Fruit fly (Drosophila melanogaster): ENCODE results near the gene Cftr.

Gene Cftr

DNA sequence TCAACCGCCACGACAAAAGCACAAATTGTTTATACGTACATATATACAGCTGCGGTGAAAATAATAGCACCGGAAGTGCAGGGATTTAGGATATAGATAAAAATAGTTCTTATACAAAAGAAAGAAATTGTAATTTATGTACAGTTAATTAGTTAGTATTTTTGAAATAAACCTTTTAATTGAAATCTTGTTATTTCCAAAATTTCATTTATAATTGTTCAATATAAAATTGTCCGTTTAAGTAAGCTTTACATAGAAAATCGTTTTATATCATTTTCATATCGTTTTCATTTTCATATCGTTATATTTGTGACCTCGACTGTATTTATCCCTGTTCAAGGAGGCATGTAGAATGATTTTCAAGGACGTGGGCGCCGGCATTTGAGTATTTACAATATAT, 30.4 kb upstream of the Cftr start (continued):
- TF ChIP-seq CG11560 (tag; IDR thresholded peaks at IDR 0.05) (no peak), dmrt99B (tag; optimal IDR thresholded peaks at IDR 0.05) (peak; percentile 64), CG5953 (GFP tag; IDR thresholded peaks at IDR 0.05) (no peak), Deaf1 (tag; optimal IDR thresholded peaks at IDR 0.05) (peak; percentile 38), klu (GFP tag; IDR thresholded peaks at IDR 0.05) (0 out of 2 replicates have a peak, but pooled peaks have one; percentile 20), luna (GFP tag; optimal IDR thresholded peaks at IDR 0.05) (no peak), CG15011 (GFP tag; optimal IDR thresholded peaks at IDR 0.05) (peak; percentile 51), tup (GFP tag; optimal IDR thresholded peaks at IDR 0.05) (no peak), ham (GFP tag; IDR thresholded peaks at IDR 0.05) (no peak), Dref (GFP tag; IDR thresholded peaks at IDR 0.05) (no peak), CG1024 (GFP tag; IDR thresholded peaks at IDR 0.05) (no peak), CkIIα-i1 (GFP tag; IDR thresholded peaks at IDR 0.05) (no peak), CG4617 (GFP tag; optimal IDR thresholded peaks at IDR 0.05; ENCODE audit: borderline replicate concordance) (no peak), wor (GFP tag; IDR thresholded peaks at IDR 0.05) (no peak), disco-r (GFP tag; optimal IDR thresholded peaks at IDR 0.05) (no peak), maf-S (GFP tag; optimal IDR thresholded peaks at IDR 0.05) (no peak), Med (GFP tag) (no peak), Antp (GFP tag; optimal IDR thresholded peaks at IDR 0.05) (no peak), pum (GFP tag; optimal IDR thresholded peaks at IDR 0.05) (no peak), croc (GFP tag; conservative IDR thresholded peaks at IDR 0.05) (no peak), ssp (GFP tag; IDR thresholded peaks at IDR 0.05) (no peak), Neu2 (GFP tag; optimal IDR thresholded peaks at IDR 0.05; ENCODE audit: borderline replicate concordance) (no peak), chinmo (GFP tag; IDR thresholded peaks at IDR 0.05; ENCODE audit: partially characterized antibody) (no peak), gcm (GFP tag; optimal IDR thresholded peaks at IDR 0.05) (peak; percentile 27), CG9817 (tag; optimal IDR thresholded peaks at IDR 0.05) (peak; percentile 29), CG18599 (GFP tag; optimal IDR thresholded peaks at IDR 0.05) (peak; percentile 93), cad (GFP tag; optimal IDR thresholded peaks at IDR 0.05) (no peak), CG1233 (GFP tag; optimal IDR thresholded peaks at IDR 0.05) (peak; percentile 43), CG17612 (GFP tag; IDR thresholded peaks at IDR 0.05) (no peak), jumu (GFP tag; optimal IDR thresholded peaks at IDR 0.05) (no peak), nerfin-2 (GFP tag; IDR thresholded peaks at IDR 0.05; ENCODE audit: partially characterized antibody) (no peak), mam (GFP tag; optimal IDR thresholded peaks at IDR 0.05) (peak; percentile 7), CG10543 (GFP tag; optimal IDR thresholded peaks at IDR 0.05) (peak; percentile 64), CG8388 (GFP tag; optimal IDR thresholded peaks at IDR 0.05) (peak; percentile 16), Sry-β (GFP tag; optimal IDR thresholded peaks at IDR 0.05) (no peak), CG32767 (GFP tag; IDR thresholded peaks at IDR 0.05) (no peak), CG7745 (tag; optimal IDR thresholded peaks at IDR 0.05) (no peak), stc (GFP tag; IDR thresholded peaks at IDR 0.05) (peak; percentile 41; the same call in 1 of the 2 replicates), CG4820 (GFP tag; optimal IDR thresholded peaks at IDR 0.05) (no peak), TFAM (GFP tag; optimal IDR thresholded peaks at IDR 0.05) (no peak), Dbx (GFP tag; IDR thresholded peaks at IDR 0.05) (peak; percentile 59; the same call in 2 of the 3 replicates), CG12299 (tag; optimal IDR thresholded peaks at IDR 0.05) (peak; percentile 62), MESR4 (GFP tag; optimal IDR thresholded peaks at IDR 0.05) (no peak), Ptx1 (GFP tag; IDR thresholded peaks at IDR 0.05) (peak; percentile 40; the same call in 1 of the 2 replicates), psq (GFP tag; optimal IDR thresholded peaks at IDR 0.05) (no peak), pan (optimal IDR thresholded peaks at IDR 0.05) (no peak), pan (GFP tag; optimal IDR thresholded peaks at IDR 0.05 in 1 of 2, IDR thresholded peaks at IDR 0.05 in 1 of 2) (no peak), ash1 (GFP tag; optimal IDR thresholded peaks at IDR 0.05) (no peak), CG17328 (GFP tag; IDR thresholded peaks at IDR 0.05) (no peak), Hr78 (GFP tag; optimal IDR thresholded peaks at IDR 0.05) (no peak), al (GFP tag; IDR thresholded peaks at IDR 0.05) (no peak), Jarid2 (GFP tag; optimal IDR thresholded peaks at IDR 0.05) (no peak)
